Worm (Caenorhabditis elegans) whole organism, L1 larva: Measurements from ENCODE around the gene mac-1.

Source experiments
- C16A3.4 ChIP-seq: fragments of 150-350 bp; optimal IDR thresholded peaks from 2 replicates; lab custom pipeline; 2014; ENCODE audit warnings: missing biosample characterization, missing genetic modification characterization
- Y116A8C.19 ChIP-seq: sonication (generic microtip); optimal IDR thresholded peaks from 2 replicates; lab custom pipeline; 2016; ENCODE audit warnings: missing compliant biosample characterization, missing genetic modification characterization, borderline replicate concordance
- ceh-88 ChIP-seq: fragments of 200-800 bp; sonication (Bioruptor generic); IDR thresholded peaks from 2 replicates; pipeline ENCODE4 v1.3.6; 2022; ENCODE audit warnings: missing genetic modification characterization, missing compliant biosample characterization
- ceh-90 ChIP-seq: sonication (generic microtip); optimal IDR thresholded peaks from 2 replicates; lab custom pipeline; 2016; ENCODE audit warnings: missing genetic modification characterization, missing compliant biosample characterization
- ces-1 ChIP-seq: fragments of 150-350 bp; optimal IDR thresholded peaks from 2 replicates; lab custom pipeline; 2014; ENCODE audit warnings: missing biosample characterization, missing genetic modification reagents, missing genetic modification characterization
- efl-1 ChIP-seq, 4 experiments: fragments of 150-350 bp; optimal IDR thresholded peaks in 3 of 4; peaks in 1 of 4; 1 replicate in 1 of 4; 2 replicates in 3 of 4; lab custom pipeline; 2014; ENCODE audit warnings: missing biosample characterization in 2 of 4, missing genetic modification characterization in 2 of 4, missing genetic modification reagents in 2 of 4
- egl-27 ChIP-seq, 2 experiments: fragments of 150-350 bp in 1 of 2; sonication (generic microtip); optimal IDR thresholded peaks; 3 replicates each; lab custom pipeline; 2017 to 2018; ENCODE audit warnings: missing biosample characterization in 2 of 2, missing genetic modification characterization in 2 of 2, missing genetic modification reagents in 2 of 2
- ets-5 ChIP-seq: fragments of 200-800 bp; sonication (Bioruptor generic); IDR thresholded peaks from 2 replicates; pipeline ENCODE4 v1.3.6; 2022; ENCODE audit warnings: missing genetic modification characterization, missing compliant biosample characterization
- fos-1 ChIP-seq: fragments of 150-350 bp; optimal IDR thresholded peaks from 2 replicates; lab custom pipeline; 2014; ENCODE audit warnings: missing biosample characterization, missing genetic modification characterization
- hpl-2 ChIP-seq: fragments of 150-350 bp; optimal IDR thresholded peaks from 2 replicates; lab custom pipeline; 2014; ENCODE audit warnings: missing biosample characterization, missing genetic modification reagents, missing genetic modification characterization
- irx-1 ChIP-seq: sonication (generic microtip); optimal IDR thresholded peaks from 2 replicates; lab custom pipeline; 2016; ENCODE audit warnings: missing genetic modification characterization, missing compliant biosample characterization
- isw-1 ChIP-seq: fragments of 200-800 bp; sonication (Bioruptor generic); IDR thresholded peaks from 2 replicates; pipeline ENCODE4 v1.3.6; 2022; ENCODE audit warnings: missing genetic modification characterization, missing compliant biosample characterization
- lin-13 ChIP-seq: fragments of 150-350 bp; optimal IDR thresholded peaks from 2 replicates; lab custom pipeline; 2014; ENCODE audit warnings: missing biosample characterization, missing genetic modification reagents, missing genetic modification characterization
- lin-35 ChIP-seq, 2 experiments: fragments of 150-350 bp; optimal IDR thresholded peaks; 2 replicates each; lab custom pipeline; 2014; ENCODE audit warnings: missing biosample characterization in 2 of 2, missing genetic modification characterization in 2 of 2, missing genetic modification reagents in 2 of 2
- lin-39 ChIP-seq: fragments of 150-350 bp; optimal IDR thresholded peaks from 2 replicates; lab custom pipeline; 2014; ENCODE audit warnings: missing biosample characterization, missing genetic modification reagents, missing genetic modification characterization
- mab-9 ChIP-seq: fragments of 200-800 bp; sonication (Bioruptor generic); IDR thresholded peaks from 2 replicates; pipeline ENCODE4 v1.3.6; 2022; ENCODE audit warnings: missing genetic modification reagents, missing genetic modification characterization, missing compliant biosample characterization
- mdl-1 ChIP-seq, 2 experiments: fragments of 150-350 bp; optimal IDR thresholded peaks; 2 replicates each; lab custom pipeline; 2014 to 2017; ENCODE audit warnings: missing biosample characterization in 2 of 2, missing genetic modification characterization in 2 of 2, inconsistent platforms in 1 of 2
- mep-1 ChIP-seq: fragments of 150-350 bp; optimal IDR thresholded peaks from 2 replicates; lab custom pipeline; 2014; ENCODE audit warnings: missing biosample characterization, missing genetic modification characterization
- nhr-11 ChIP-seq: fragments of 150-350 bp; optimal IDR thresholded peaks from 2 replicates; lab custom pipeline; 2014; ENCODE audit warnings: missing biosample characterization, missing genetic modification characterization
- nhr-12 ChIP-seq: sonication (generic microtip); optimal IDR thresholded peaks from 2 replicates; lab custom pipeline; 2017; ENCODE audit warnings: missing biosample characterization, missing genetic modification characterization
- nhr-19 ChIP-seq: fragments of 200-800 bp; sonication (Bioruptor generic); conservative IDR thresholded peaks from 2 replicates; pipeline ENCODE4 v1.3.6; 2022; ENCODE audit warnings: missing genetic modification characterization, missing compliant biosample characterization
- nhr-20 ChIP-seq: sonication (generic microtip); optimal IDR thresholded peaks from 2 replicates; lab custom pipeline; 2016; ENCODE audit warnings: mild to moderate bottlenecking, missing genetic modification characterization, missing compliant biosample characterization
- nhr-237 ChIP-seq: fragments of 150-350 bp; optimal IDR thresholded peaks from 2 replicates; lab custom pipeline; 2014; ENCODE audit warnings: missing biosample characterization, missing genetic modification characterization
- nhr-76 ChIP-seq: sonication (generic microtip); optimal IDR thresholded peaks from 2 replicates; lab custom pipeline; 2017; ENCODE audit warnings: missing biosample characterization, missing genetic modification characterization
- nhr-77 ChIP-seq: fragments of 150-350 bp; optimal IDR thresholded peaks from 2 replicates; lab custom pipeline; 2014; ENCODE audit warnings: missing biosample characterization, missing genetic modification characterization
- nhr-84 ChIP-seq: sonication (generic microtip); optimal IDR thresholded peaks from 2 replicates; lab custom pipeline; 2017; ENCODE audit warnings: missing biosample characterization, missing genetic modification characterization
- pax-3 ChIP-seq: fragments of 200-800 bp; sonication (Bioruptor generic); optimal IDR thresholded peaks from 2 replicates; lab custom pipeline; 2018; ENCODE audit warnings: mild to moderate bottlenecking, missing genetic modification characterization, moderate library complexity, missing compliant biosample characterization
- pqm-1 ChIP-seq: sonication (generic microtip); optimal IDR thresholded peaks from 3 replicates; lab custom pipeline; 2017; ENCODE audit warnings: missing biosample characterization, missing genetic modification characterization
- skn-1 ChIP-seq: fragments of 150-350 bp; optimal IDR thresholded peaks from 2 replicates; lab custom pipeline; 2014; ENCODE audit warnings: missing biosample characterization, missing genetic modification characterization
- unc-30 ChIP-seq: sonication (generic microtip); optimal IDR thresholded peaks from 2 replicates; lab custom pipeline; 2017; ENCODE audit warnings: missing biosample characterization, missing genetic modification characterization
- unc-86 ChIP-seq: sonication (generic microtip); optimal IDR thresholded peaks from 2 replicates; lab custom pipeline; 2016; ENCODE audit warnings: missing genetic modification characterization, missing compliant biosample characterization
- unc-98 ChIP-seq: fragments of 200-800 bp; sonication (Bioruptor generic); IDR thresholded peaks from 2 replicates; pipeline ENCODE4 v1.3.6; 2022; ENCODE audit warnings: missing genetic modification characterization, missing compliant biosample characterization
- xbp-1 ChIP-seq: sonication (generic microtip); optimal IDR thresholded peaks from 2 replicates; lab custom pipeline; 2016; ENCODE audit warnings: missing genetic modification characterization, missing compliant biosample characterization
- zip-4 ChIP-seq: fragments of 200-800 bp; sonication (Bioruptor generic); optimal IDR thresholded peaks from 2 replicates; lab custom pipeline; 2018; ENCODE audit warnings: mild to moderate bottlenecking, missing genetic modification characterization, moderate library complexity, missing compliant biosample characterization
- ztf-11 ChIP-seq, 2 experiments: sonication (generic microtip); optimal IDR thresholded peaks; 2 replicates each; lab custom pipeline; 2016 to 2017; ENCODE audit warnings: missing genetic modification characterization in 2 of 2, missing biosample characterization in 1 of 2, missing compliant biosample characterization in 1 of 2

mac-1 gene

DNA sequence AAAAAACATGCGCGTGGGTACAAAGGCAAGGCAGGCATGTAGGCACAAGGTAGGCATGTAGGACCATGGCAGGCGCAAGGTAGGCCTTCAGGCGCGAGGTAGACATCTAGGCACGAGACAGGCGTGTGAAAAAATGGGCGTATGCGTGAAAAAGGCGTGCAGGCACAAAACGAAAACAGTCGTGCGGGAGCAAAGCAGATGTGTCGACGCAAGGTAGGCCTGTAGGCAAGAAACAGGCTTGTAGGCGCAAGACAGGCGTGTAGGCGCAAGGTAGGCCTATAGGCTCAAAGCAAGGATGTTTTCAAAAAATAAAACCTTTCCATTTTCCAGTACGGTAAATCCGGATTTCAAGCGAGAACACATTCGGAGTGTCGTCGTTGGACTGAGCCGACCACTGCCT is 42.0 kb downstream of the mac-1 start:
- TF ChIP-seq ceh-90 (tag; lab: Kevin White, UChicago): no peak
- TF ChIP-seq ztf-11 (tag; optimal IDR thresholded peaks at IDR 0.05; lab: Kevin White, UChicago): no peak
- no peak for TF ChIP-seq lin-39
- TF ChIP-seq nhr-84 (tag; lab: Kevin White, UChicago): no peak
- no peak for TF ChIP-seq unc-98 (GFP tag; lab: Robert Waterston, UW)
- no peak for TF ChIP-seq isw-1 (GFP tag; lab: Robert Waterston, UW)
- no peak for TF ChIP-seq skn-1 (tag; lab: Kevin White, UChicago)
- TF ChIP-seq nhr-76 (tag; lab: Kevin White, UChicago): no peak
- TF ChIP-seq, all 84 proteins: peak for 0

DNA sequence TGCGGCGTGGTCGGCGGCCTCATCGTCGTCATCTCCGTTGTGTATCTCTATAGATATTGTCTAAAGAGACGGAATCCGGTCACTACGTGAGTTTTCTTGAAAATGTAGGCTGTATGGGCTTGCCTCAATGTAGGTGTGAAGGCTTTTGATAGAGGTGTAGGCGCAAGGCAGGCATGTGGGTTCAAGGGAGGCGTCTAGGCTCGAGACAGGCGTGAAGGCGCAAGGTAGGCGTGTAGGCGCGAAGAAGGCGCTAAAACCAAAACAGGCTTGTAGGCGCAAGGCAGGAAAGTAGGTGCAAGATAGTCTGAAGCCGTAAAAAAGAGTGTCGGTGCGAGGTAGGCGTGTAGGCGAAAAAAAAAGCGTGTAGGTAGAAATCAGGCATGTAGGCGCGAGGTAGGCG is 42.5 kb downstream of the mac-1 start:
- TF ChIP-seq lin-35 (GFP tag; optimal IDR thresholded peaks at IDR 0.05; lab: Kevin White, UChicago) (no peak), ceh-90 (tag; lab: Kevin White, UChicago) (no peak), mdl-1 (tag; optimal IDR thresholded peaks at IDR 0.05; lab: Kevin White, UChicago) (no peak), nhr-76 (tag; lab: Kevin White, UChicago) (no peak), nhr-237 (tag; lab: Kevin White, UChicago) (no peak), nhr-11 (tag; lab: Kevin White, UChicago) (no peak), efl-1 (optimal IDR thresholded peaks at IDR 0.05; lab: Kevin White, UChicago) (no peak), efl-1 (GFP tag; optimal IDR thresholded peaks at IDR 0.05 in 1 of 2; lab: Kevin White, UChicago) (no peak), xbp-1 (no peak)

DNA sequence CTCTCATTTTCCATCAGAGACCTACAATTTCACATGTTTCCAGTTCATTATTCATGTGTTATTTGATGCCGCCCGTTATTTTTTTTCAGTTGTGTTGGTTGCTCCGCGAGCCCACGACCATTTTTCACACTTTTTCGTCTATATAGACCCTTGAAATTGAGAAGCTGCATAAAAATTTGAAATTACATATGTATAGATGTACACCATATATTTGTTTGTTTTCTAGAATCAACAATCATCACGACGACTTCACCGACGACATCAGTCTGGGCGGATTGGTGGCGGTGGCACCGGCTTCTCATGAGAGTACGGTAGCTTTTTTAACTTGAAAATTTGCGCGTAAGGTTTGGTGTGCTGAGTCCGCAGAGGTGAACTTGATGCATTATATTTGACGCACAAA is 49.9 kb downstream of the mac-1 start, which contains the start of gene Y48C3A.5:
Y48C3A.5 (plus strand) TSS at position 301 of the 400 bp plus-strand sequence.
- TF ChIP-seq unc-30 (tag; lab: Kevin White, UChicago) (no peak), ceh-90 (tag; lab: Kevin White, UChicago) (no peak), egl-27 (tag; optimal IDR thresholded peaks at IDR 0.05; lab: Kevin White, UChicago) (no peak), Y116A8C.19 (tag; lab: Kevin White, UChicago) (no peak), irx-1 (tag; lab: Kevin White, UChicago) (no peak), nhr-20 (tag; lab: Kevin White, UChicago) (no peak), mab-9 (no peak), unc-86 (tag; lab: Kevin White, UChicago) (no peak), C16A3.4 (tag; lab: Kevin White, UChicago) (no peak), mep-1 (no peak), nhr-11 (tag; lab: Kevin White, UChicago) (no peak), lin-13 (GFP tag; lab: Kevin White, UChicago) (no peak)

DNA sequence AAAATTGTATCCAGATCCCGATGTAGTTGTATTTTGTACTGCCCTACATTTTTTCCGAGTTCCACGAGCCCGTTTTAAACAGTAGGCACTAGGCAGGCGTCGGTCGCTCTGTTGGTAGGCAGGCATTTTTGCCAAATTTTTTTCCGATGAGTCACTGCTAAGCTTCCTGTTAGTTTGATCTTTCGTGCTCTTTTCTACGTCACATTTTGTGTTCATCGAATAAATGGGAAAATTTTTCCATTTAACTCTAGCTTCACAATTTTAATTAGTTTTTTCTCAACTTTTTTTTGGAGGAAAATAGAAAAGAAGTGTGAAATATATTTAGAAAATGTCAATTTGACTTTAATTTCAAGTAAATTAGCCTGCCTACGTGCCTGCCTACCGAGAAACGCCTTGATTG is 53.4 kb downstream of the mac-1 start:
- TF ChIP-seq nhr-19 (GFP tag; lab: Robert Waterston, UW) (no peak), ets-5 (GFP tag; lab: Robert Waterston, UW) (no peak), zip-4 (no peak), nhr-12 (tag; lab: Kevin White, UChicago) (no peak), ces-1 (GFP tag; lab: Kevin White, UChicago) (no peak), nhr-76 (tag; lab: Kevin White, UChicago) (no peak), pax-3 (tag; lab: Kevin White, UChicago) (no peak), nhr-77 (no peak), hpl-2 (GFP tag; lab: Kevin White, UChicago) (no peak), pqm-1 (tag; lab: Kevin White, UChicago) (no peak), isw-1 (GFP tag; lab: Robert Waterston, UW) (no peak), lin-39 (no peak), ceh-88 (no peak), mdl-1 (tag; optimal IDR thresholded peaks at IDR 0.05; lab: Kevin White, UChicago) (no peak), fos-1 (tag; lab: Kevin White, UChicago) (no peak), nhr-84 (tag; lab: Kevin White, UChicago) (no peak)
